Worm (Caenorhabditis elegans) whole organism, young adult: ENCODE measurements around the gene lgc-15.

Source experiments
- B0336.3 ChIP-seq: fragments of 200-800 bp; sonication (Bioruptor generic); IDR thresholded peaks from 2 replicates; pipeline ENCODE4 v1.3.6; 2022; ENCODE audit warnings: missing genetic modification characterization, missing compliant biosample characterization
- C06A6.2 ChIP-seq: fragments of 200-800 bp; sonication (Bioruptor generic); conservative IDR thresholded peaks from 2 replicates; pipeline ENCODE4 v1.3.6; 2022; ENCODE audit warnings: missing genetic modification characterization, missing compliant biosample characterization
- F10E7.11 ChIP-seq: sonication (generic microtip); optimal IDR thresholded peaks from 2 replicates; lab custom pipeline; 2017; ENCODE audit warnings: mild to moderate bottlenecking, missing genetic modification characterization, moderate library complexity, missing compliant biosample characterization
- F33H1.4 ChIP-seq: fragments of 200-800 bp; sonication (Bioruptor generic); IDR thresholded peaks from 2 replicates; pipeline ENCODE4 v1.3.6; 2022; ENCODE audit warnings: missing genetic modification reagents, missing genetic modification characterization, missing compliant biosample characterization
- F55B11.4 ChIP-seq: sonication (generic microtip); optimal IDR thresholded peaks from 2 replicates; lab custom pipeline; 2016; ENCODE audit warnings: missing compliant biosample characterization, missing genetic modification characterization, borderline replicate concordance; ENCODE audit not compliant: insufficient read depth
- F57C9.4 ChIP-seq: sonication (generic microtip); optimal IDR thresholded peaks from 2 replicates; lab custom pipeline; 2017; ENCODE audit warnings: mild to moderate bottlenecking, missing genetic modification characterization, missing compliant biosample characterization
- K11D2.4 ChIP-seq: fragments of 200-800 bp; sonication (Bioruptor generic); IDR thresholded peaks from 2 replicates; pipeline ENCODE4 v1.3.6; 2022; ENCODE audit warnings: missing genetic modification reagents, missing genetic modification characterization, missing compliant biosample characterization
- Y53F4B.3 ChIP-seq: fragments of 200-800 bp; sonication (Bioruptor generic); IDR thresholded peaks from 2 replicates; pipeline ENCODE4 v1.3.6; 2022; ENCODE audit warnings: missing genetic modification reagents, missing genetic modification characterization, missing compliant biosample characterization
- Y53G8AR.9 ChIP-seq: fragments of 200-800 bp; sonication (Bioruptor generic); conservative IDR thresholded peaks from 2 replicates; pipeline ENCODE4 v1.3.6; 2022; ENCODE audit warnings: missing genetic modification reagents, missing genetic modification characterization, missing compliant biosample characterization
- Y67H2A.10 ChIP-seq: fragments of 200-800 bp; sonication (Bioruptor generic); conservative IDR thresholded peaks from 2 replicates; pipeline ENCODE4 v1.3.6; 2022; ENCODE audit warnings: missing genetic modification reagents, missing genetic modification characterization, missing compliant biosample characterization
- bed-2 ChIP-seq: fragments of 200-800 bp; sonication (Bioruptor generic); IDR thresholded peaks from 2 replicates; pipeline ENCODE4 v1.3.6; 2022; ENCODE audit warnings: missing genetic modification reagents, missing genetic modification characterization, missing compliant biosample characterization
- cebp-1 ChIP-seq, 2 experiments: fragments of 200-800 bp in 1 of 2; sonication (Bioruptor generic) in 1 of 2; sonication (generic microtip) in 1 of 2; IDR thresholded peaks in 1 of 2; optimal IDR thresholded peaks in 1 of 2; 2 replicates each; pipeline versions ENCODE4 v1.3.6 to Lab custom; 2017 to 2022; ENCODE audit warnings: missing compliant biosample characterization in 2 of 2, missing genetic modification characterization in 2 of 2, mild to moderate bottlenecking in 1 of 2, missing genetic modification reagents in 1 of 2, moderate library complexity in 1 of 2
- ceh-79 ChIP-seq: sonication (generic microtip); optimal IDR thresholded peaks from 2 replicates; lab custom pipeline; 2017; ENCODE audit warnings: mild to moderate bottlenecking, missing genetic modification characterization, missing compliant biosample characterization
- dox-1 ChIP-seq: fragments of 200-800 bp; sonication (Bioruptor generic); IDR thresholded peaks from 2 replicates; pipeline ENCODE4 v1.3.6; 2022; ENCODE audit warnings: missing genetic modification reagents, missing genetic modification characterization, missing compliant biosample characterization
- dpff-1 ChIP-seq: sonication (generic microtip); optimal IDR thresholded peaks from 2 replicates; lab custom pipeline; 2017; ENCODE audit warnings: mild to moderate bottlenecking, missing genetic modification characterization, missing compliant biosample characterization
- egl-18 ChIP-seq: fragments of 200-800 bp; sonication (Bioruptor generic); IDR thresholded peaks from 2 replicates; pipeline ENCODE4 v1.3.6; 2022; ENCODE audit warnings: missing genetic modification reagents, missing genetic modification characterization, missing compliant biosample characterization
- egl-44 ChIP-seq: fragments of 200-800 bp; sonication (Bioruptor generic); IDR thresholded peaks from 2 replicates; pipeline ENCODE4 v1.3.6; 2022; ENCODE audit warnings: missing genetic modification reagents, missing genetic modification characterization, missing compliant biosample characterization
- hmg-1.2 ChIP-seq: fragments of 200-800 bp; sonication (Bioruptor generic); IDR thresholded peaks from 2 replicates; pipeline ENCODE4 v1.3.6; 2022; ENCODE audit warnings: missing genetic modification reagents, missing genetic modification characterization, missing compliant biosample characterization
- lag-1 ChIP-seq: fragments of 200-800 bp; sonication (Bioruptor generic); IDR thresholded peaks from 2 replicates; pipeline ENCODE4 v1.3.6; 2022; ENCODE audit warnings: missing genetic modification reagents, missing genetic modification characterization, missing compliant biosample characterization
- let-607 ChIP-seq, 2 experiments: fragments of 200-800 bp in 1 of 2; sonication (Bioruptor generic) in 1 of 2; sonication (generic microtip) in 1 of 2; optimal IDR thresholded peaks; 2 replicates each; lab custom pipeline; 2016 to 2018; ENCODE audit warnings: mild to moderate bottlenecking in 2 of 2, missing compliant biosample characterization in 2 of 2, missing genetic modification characterization in 2 of 2, moderate library complexity in 2 of 2, missing genotype in 1 of 2
- lin-35 ChIP-seq, 3 experiments: fragments of 150-350 bp in 2 of 3; sonication (generic microtip) in 1 of 3; optimal IDR thresholded peaks; 2 replicates each; lab custom pipeline; 2014 to 2018; ENCODE audit warnings: missing biosample characterization in 3 of 3, missing genetic modification characterization in 3 of 3, missing genetic modification reagents in 3 of 3
- madf-10 ChIP-seq: sonication (generic microtip); optimal IDR thresholded peaks from 2 replicates; lab custom pipeline; 2016; ENCODE audit warnings: mild to moderate bottlenecking, missing genetic modification characterization, missing compliant biosample characterization
- nfyb-1 ChIP-seq: fragments of 200-800 bp; sonication (Bioruptor generic); IDR thresholded peaks from 2 replicates; pipeline ENCODE4 v1.3.6; 2022; ENCODE audit warnings: missing genetic modification reagents, missing genetic modification characterization, missing compliant biosample characterization
- nhr-120 ChIP-seq: fragments of 200-800 bp; sonication (Bioruptor generic); IDR thresholded peaks from 2 replicates; pipeline ENCODE4 v1.3.6; 2022; ENCODE audit warnings: missing genetic modification characterization, missing compliant biosample characterization
- nhr-179 ChIP-seq: sonication (generic microtip); optimal IDR thresholded peaks from 2 replicates; lab custom pipeline; 2016; ENCODE audit warnings: mild to moderate bottlenecking, missing genetic modification characterization, missing compliant biosample characterization
- nhr-80 ChIP-seq: sonication (generic microtip); optimal IDR thresholded peaks from 2 replicates; lab custom pipeline; 2016; ENCODE audit warnings: missing genetic modification characterization, missing compliant biosample characterization
- rcor-1 ChIP-seq: fragments of 200-800 bp; sonication (Bioruptor generic); IDR thresholded peaks from 2 replicates; pipeline ENCODE4 v1.3.6; 2022; ENCODE audit warnings: missing genetic modification reagents, missing genetic modification characterization, missing compliant biosample characterization
- rec-8 ChIP-seq, 2 experiments: sonication (generic microtip); optimal IDR thresholded peaks; 2 replicates each; lab custom pipeline; 2016; ENCODE audit warnings: mild to moderate bottlenecking in 2 of 2, missing genetic modification characterization in 2 of 2, missing genetic modification reagents in 2 of 2, missing genotype in 2 of 2, missing biosample characterization in 1 of 2, missing compliant biosample characterization in 1 of 2, moderate library complexity in 1 of 2
- rpc-1 ChIP-seq, 2 experiments: fragments of 150-350 bp in 1 of 2; sonication (generic microtip) in 1 of 2; optimal IDR thresholded peaks; 2 replicates each; lab custom pipeline; 2014 to 2018; ENCODE audit warnings: missing biosample characterization in 1 of 2, missing genetic modification characterization in 1 of 2, missing genetic modification reagents in 1 of 2, missing genotype in 1 of 2
- sea-2 ChIP-seq: fragments of 200-800 bp; sonication (Bioruptor generic); IDR thresholded peaks from 2 replicates; pipeline ENCODE4 v1.3.6; 2022; ENCODE audit warnings: missing genetic modification characterization, missing compliant biosample characterization
- snpc-3.4 ChIP-seq: sonication (generic microtip); optimal IDR thresholded peaks from 2 replicates; lab custom pipeline; 2017; ENCODE audit warnings: missing genetic modification characterization, mild to moderate bottlenecking, missing compliant biosample characterization, antibody characterized with exemption, moderate library complexity, missing genotype, missing genetic modification reagents
- tbx-9 ChIP-seq: sonication (generic microtip); optimal IDR thresholded peaks from 2 replicates; lab custom pipeline; 2016; ENCODE audit warnings: borderline replicate concordance, missing genetic modification characterization, inconsistent platforms, missing compliant biosample characterization
- unc-130 ChIP-seq: sonication (generic microtip); optimal IDR thresholded peaks from 2 replicates; lab custom pipeline; 2016; ENCODE audit warnings: missing genetic modification reagents, missing genetic modification characterization, missing compliant biosample characterization
- unc-62 ChIP-seq: fragments of 150-350 bp; optimal IDR thresholded peaks from 2 replicates; lab custom pipeline; 2014; ENCODE audit warnings: missing biosample characterization, missing genetic modification reagents, missing genetic modification characterization
- zfh-2 ChIP-seq: fragments of 200-800 bp; sonication (Bioruptor generic); conservative IDR thresholded peaks from 2 replicates; pipeline ENCODE4 v1.3.6; 2022; ENCODE audit warnings: missing genetic modification reagents, missing genetic modification characterization, missing compliant biosample characterization
- zim-3 ChIP-seq: sonication (generic microtip); optimal IDR thresholded peaks from 2 replicates; lab custom pipeline; 2017; ENCODE audit warnings: mild to moderate bottlenecking, missing genetic modification characterization, moderate library complexity, missing compliant biosample characterization
- ztf-18 ChIP-seq: sonication (generic microtip); optimal IDR thresholded peaks from 2 replicates; lab custom pipeline; 2016; ENCODE audit warnings: missing genotype, mild to moderate bottlenecking, missing genetic modification characterization, missing compliant biosample characterization
- ztf-22 ChIP-seq: fragments of 200-800 bp; sonication (Bioruptor generic); optimal IDR thresholded peaks from 2 replicates; lab custom pipeline; 2018; ENCODE audit warnings: mild to moderate bottlenecking, missing genetic modification characterization, moderate library complexity, missing compliant biosample characterization

Gene lgc-15

DNA sequence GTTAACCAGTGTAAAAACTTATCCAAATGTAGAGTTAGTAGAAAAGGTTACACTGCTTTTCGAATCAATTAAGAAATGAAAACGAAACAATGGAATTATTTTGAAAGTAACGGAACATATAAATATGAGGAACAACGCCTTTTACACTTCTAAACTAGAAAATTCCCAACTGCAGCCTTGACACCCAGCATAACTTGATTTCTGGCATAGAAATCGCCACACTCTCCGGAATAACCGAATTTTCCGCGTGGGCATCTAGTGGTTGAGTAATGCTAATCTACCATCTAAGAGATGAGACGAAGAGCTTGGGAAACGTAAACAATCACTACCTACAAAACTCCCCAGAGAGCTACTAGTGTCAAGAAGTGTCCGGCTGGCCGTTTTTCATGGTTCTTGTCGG lies 32.9 kb upstream of the lgc-15 start:
- TF ChIP-seq nhr-80 (tag; lab: Kevin White, UChicago): no peak
- no peak for TF ChIP-seq F57C9.4
- no peak for TF ChIP-seq nfyb-1 (GFP tag; lab: Robert Waterston, UW)
- no peak for TF ChIP-seq B0336.3
- TF ChIP-seq rpc-1 (optimal IDR thresholded peaks at IDR 0.05; lab: Kevin White, UChicago): no peak
- no peak for TF ChIP-seq rpc-1 (tag; optimal IDR thresholded peaks at IDR 0.05; lab: Kevin White, UChicago)
- no peak for TF ChIP-seq unc-62 (GFP tag; lab: Kevin White, UChicago)
- TF ChIP-seq dpff-1: no peak
- TF ChIP-seq egl-44 (GFP tag; lab: Robert Waterston, UW): no peak
- TF ChIP-seq bed-2: no peak
- no peak for TF ChIP-seq sea-2

DNA sequence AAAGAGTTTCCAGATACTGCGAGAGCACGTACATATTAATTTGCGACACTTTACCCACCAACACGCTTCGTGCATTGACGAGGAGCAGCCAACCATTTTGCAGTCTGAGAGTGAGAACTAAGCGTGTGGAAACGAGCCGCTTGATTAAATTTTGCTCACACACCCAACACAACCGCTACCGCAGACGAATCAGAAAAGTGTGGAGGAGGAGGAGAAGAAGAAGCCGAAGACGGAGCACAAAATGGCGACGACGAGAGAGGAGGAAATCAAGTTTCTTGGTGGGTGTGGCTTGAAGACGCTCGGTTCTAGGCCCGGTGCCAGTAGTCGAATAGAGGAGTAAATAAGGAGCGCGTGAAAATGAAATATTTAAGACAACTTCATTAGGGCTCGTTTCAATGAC lies 31.3 kb upstream of the lgc-15 start:
- TF ChIP-seq zfh-2 (GFP tag; lab: Robert Waterston, UW) (peak; percentile 61), ztf-18 (tag; lab: Kevin White, UChicago) (no peak)

DNA sequence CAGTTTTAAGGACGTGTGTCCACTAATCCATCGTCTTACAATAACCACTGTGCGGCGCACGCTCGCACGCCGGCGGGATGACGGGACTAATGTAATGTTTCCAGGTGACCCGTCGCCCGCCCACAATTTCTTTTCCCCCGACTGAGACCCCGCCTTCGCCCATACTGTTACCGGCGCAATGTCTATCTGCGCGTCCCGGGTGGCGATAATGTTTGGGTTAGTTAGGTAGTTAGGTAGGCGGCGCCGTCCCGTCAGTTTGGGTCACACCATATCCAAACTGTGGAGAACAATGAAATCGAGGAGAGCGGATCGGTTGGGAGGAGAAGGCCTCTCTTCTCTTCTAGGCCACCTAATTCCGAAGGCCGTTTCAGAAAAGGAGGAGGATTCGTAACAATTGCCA lies 27.8 kb upstream of the lgc-15 start:
- TF ChIP-seq rcor-1 (GFP tag; lab: Robert Waterston, UW) (no peak), dox-1 (GFP tag; lab: Robert Waterston, UW) (0 out of 2 replicates have a peak, but pooled peaks have one; percentile 8), ztf-22 (GFP tag; lab: Kevin White, UChicago) (no peak), madf-10 (no peak), zfh-2 (GFP tag; lab: Robert Waterston, UW) (peak; percentile 69)

DNA sequence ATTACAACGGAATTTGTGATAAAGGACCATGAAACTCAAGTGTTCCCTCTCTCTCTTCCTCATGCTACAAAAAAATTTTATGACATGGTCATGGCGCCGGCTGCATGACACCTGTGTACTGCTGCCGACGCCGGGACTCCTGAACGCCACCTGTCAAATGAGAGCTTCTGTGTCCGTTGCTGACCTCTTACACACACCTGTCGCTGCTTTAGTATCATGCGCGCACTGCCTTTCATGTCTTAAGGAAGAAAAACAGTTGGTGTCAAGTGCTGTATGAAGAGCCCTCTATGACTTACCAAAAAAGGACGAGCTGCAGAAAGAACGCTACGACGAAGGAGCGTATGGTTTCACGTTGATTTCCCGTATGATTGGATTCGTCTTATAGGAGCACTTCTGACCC lies 21.5 kb upstream of the lgc-15 start:
- TF ChIP-seq nhr-120 (GFP tag; lab: Robert Waterston, UW) (no peak), ceh-79 (no peak), K11D2.4 (GFP tag; lab: Robert Waterston, UW) (0 out of 2 replicates have a peak, but pooled peaks have one; percentile 30), Y67H2A.10 (GFP tag; lab: Robert Waterston, UW) (no peak)

DNA sequence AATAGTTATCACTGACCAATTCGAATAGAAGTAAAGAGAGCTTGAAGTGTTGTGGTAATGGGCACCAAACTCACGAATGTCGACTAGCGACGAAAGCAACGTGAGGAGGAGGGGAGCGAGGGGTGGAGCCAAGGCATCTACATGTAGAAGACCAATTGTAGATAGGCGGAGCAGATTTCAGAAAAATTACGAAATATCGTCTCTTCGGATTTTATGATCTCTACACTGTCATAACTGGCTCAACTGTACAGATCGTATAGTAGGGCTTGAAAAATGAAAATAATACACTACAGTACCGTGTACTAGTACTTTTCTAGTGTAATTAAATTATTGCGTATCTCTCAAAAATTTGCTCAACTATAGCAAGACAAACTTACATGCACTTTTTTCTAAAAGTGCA lies 21.1 kb upstream of the lgc-15 start, which contains the start of gene W03G11.4:
Gene W03G11.4 (minus strand): TSS at position 101 of the 400 bp plus-strand sequence.
- TF ChIP-seq nhr-179 (tag; lab: Kevin White, UChicago): no peak
- no peak for TF ChIP-seq unc-130 (GFP tag; lab: Kevin White, UChicago)

DNA sequence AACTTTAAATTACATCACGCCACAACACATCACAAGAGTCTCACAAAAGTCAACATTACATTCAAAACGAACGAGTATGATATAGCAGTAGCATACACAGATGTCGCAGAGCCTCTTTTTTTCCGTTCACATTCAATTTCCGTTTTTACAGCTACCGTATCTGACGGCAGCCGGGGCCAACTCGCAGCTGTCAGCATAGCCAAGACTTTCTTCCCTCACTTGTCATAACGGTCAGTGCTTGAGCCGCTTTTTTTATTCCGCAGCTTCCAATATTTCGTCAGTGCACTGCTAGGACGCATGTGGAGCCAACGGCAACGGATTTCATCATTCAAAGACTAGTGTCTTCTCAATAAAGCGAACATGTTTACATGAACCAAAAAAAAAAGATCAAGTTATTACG lies 20.1 kb upstream of the lgc-15 start:
- TF ChIP-seq let-607 (tag; optimal IDR thresholded peaks at IDR 0.05; lab: Kevin White, UChicago) (no peak), bed-2 (no peak), cebp-1 (GFP tag; IDR thresholded peaks at IDR 0.05; lab: Robert Waterston, UW) (0 out of 2 replicates have a peak, but pooled peaks have one; percentile 45), cebp-1 (tag; optimal IDR thresholded peaks at IDR 0.05; lab: Kevin White, UChicago) (no peak), nhr-80 (tag; lab: Kevin White, UChicago) (no peak), hmg-1.2 (GFP tag; lab: Robert Waterston, UW) (no peak)
- TF ChIP-seq, all 124 proteins: peak for 1

DNA sequence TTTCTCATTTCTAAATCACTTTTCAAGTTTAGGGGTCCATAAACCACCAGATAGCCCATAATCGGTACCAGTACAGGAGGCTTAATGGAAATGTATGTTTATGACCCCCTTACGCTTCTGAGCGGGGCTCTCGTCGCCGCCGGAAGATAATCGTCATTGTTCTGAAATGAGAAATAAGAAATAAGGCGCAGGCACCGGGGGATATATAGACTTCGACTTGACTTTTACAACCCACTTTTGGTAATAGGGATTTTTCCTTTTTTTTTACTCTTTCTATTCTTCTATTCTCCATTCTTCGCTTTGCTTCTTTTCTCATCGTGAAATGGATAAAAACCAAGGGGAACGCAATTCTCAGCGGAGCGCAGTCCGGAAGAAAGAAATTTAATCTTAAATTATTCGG lies 18.9 kb upstream of the lgc-15 start:
- TF ChIP-seq Y53F4B.3 (GFP tag; lab: Robert Waterston, UW) (no peak), F10E7.11 (no peak), egl-18 (no peak), F55B11.4 (tag; lab: Kevin White, UChicago) (no peak), F33H1.4 (no peak), lin-35 (GFP tag; optimal IDR thresholded peaks at IDR 0.05; lab: Kevin White, UChicago) (no peak), zim-3 (no peak), Y53G8AR.9 (GFP tag; lab: Robert Waterston, UW) (no peak), tbx-9 (tag; lab: Kevin White, UChicago) (no peak), rec-8 (tag; optimal IDR thresholded peaks at IDR 0.05; lab: Kevin White, UChicago) (no peak), snpc-3.4 (no peak), C06A6.2 (no peak), lag-1 (GFP tag; lab: Robert Waterston, UW) (no peak), nfyb-1 (GFP tag; lab: Robert Waterston, UW) (no peak)
